Fruit fly (Drosophila melanogaster) whole organism, embryonic: ENCODE data around the gene ab.

Experiments used
- Atf6 ChIP-seq: fragments of 200-800 bp; sonication (Bioruptor generic); IDR thresholded peaks from 2 replicates; pipeline ENCODE4 v1.3.6; 2022; ENCODE audit warnings: missing biosample characterization, missing genetic modification characterization
- BEAF-32 ChIP-seq: fragments of 200-800 bp; sonication (Bioruptor generic); optimal IDR thresholded peaks from 3 replicates; lab custom pipeline; 2017; ENCODE audit warnings: missing biosample characterization, missing genetic modification characterization, mild to moderate bottlenecking, moderate library complexity, missing genetic modification reagents
- Bgb ChIP-seq: fragments of 200-800 bp; sonication (Bioruptor generic); IDR thresholded peaks from 2 replicates; pipeline ENCODE4 v1.3.6; 2022; ENCODE audit warnings: missing biosample characterization, missing genetic modification characterization; ENCODE audit not compliant: partially characterized antibody
- CG10267 ChIP-seq: fragments of 200-800 bp; sonication (Bioruptor generic); optimal IDR thresholded peaks from 2 replicates; lab custom pipeline; 2018; ENCODE audit warnings: missing biosample characterization, mild to moderate bottlenecking, missing genetic modification characterization, moderate library complexity
- CG10462 ChIP-seq: fragments of 200-800 bp; sonication (Bioruptor generic); optimal IDR thresholded peaks from 2 replicates; lab custom pipeline; 2016; ENCODE audit warnings: missing biosample characterization, missing genetic modification characterization
- CG12942 ChIP-seq: fragments of 200-800 bp; sonication (Bioruptor generic); optimal IDR thresholded peaks from 3 replicates; lab custom pipeline; 2016; ENCODE audit warnings: missing biosample characterization, missing genetic modification characterization
- CG1603 ChIP-seq: fragments of 200-800 bp; sonication (Bioruptor generic); optimal IDR thresholded peaks from 2 replicates; lab custom pipeline; 2019; ENCODE audit warnings: missing biosample characterization, mild to moderate bottlenecking, missing genetic modification characterization, moderate library complexity
- CG16813 ChIP-seq: fragments of 200-800 bp; sonication (Bioruptor generic); IDR thresholded peaks from 3 replicates; pipeline ENCODE4 v1.3.6; 2022; ENCODE audit warnings: missing biosample characterization, missing genetic modification characterization; ENCODE audit not compliant: partially characterized antibody
- CG17568 ChIP-seq: fragments of 200-800 bp; sonication (Bioruptor generic); optimal IDR thresholded peaks from 2 replicates; lab custom pipeline; 2018; ENCODE audit warnings: missing biosample characterization, mild to moderate bottlenecking, missing genetic modification characterization, moderate library complexity
- CG2116 ChIP-seq: fragments of 200-800 bp; sonication (Bioruptor generic); optimal IDR thresholded peaks from 3 replicates; lab custom pipeline; 2018; ENCODE audit warnings: missing biosample characterization, mild to moderate bottlenecking, missing genetic modification characterization
- CG30020 ChIP-seq: fragments of 200-800 bp; optimal IDR thresholded peaks from 2 replicates; lab custom pipeline; 2019; ENCODE audit warnings: missing biosample characterization, mild to moderate bottlenecking, missing genetic modification characterization, moderate library complexity
- CG31224 ChIP-seq: fragments of 200-800 bp; sonication (Bioruptor generic); IDR thresholded peaks from 2 replicates; pipeline ENCODE4 v1.3.6; 2022; ENCODE audit warnings: missing biosample characterization, missing genetic modification characterization
- CG33557 ChIP-seq: fragments of 200-800 bp; sonication (Bioruptor generic); optimal IDR thresholded peaks from 2 replicates; lab custom pipeline; 2019; ENCODE audit warnings: missing biosample characterization, mild to moderate bottlenecking, missing genetic modification characterization, moderate library complexity
- CG34376 ChIP-seq: fragments of 200-800 bp; sonication (Bioruptor generic); optimal IDR thresholded peaks from 2 replicates; lab custom pipeline; 2018; ENCODE audit warnings: missing biosample characterization, mild to moderate bottlenecking, missing genetic modification characterization
- CG7987 ChIP-seq: fragments of 200-800 bp; sonication (Bioruptor generic); optimal IDR thresholded peaks from 2 replicates; lab custom pipeline; 2018; ENCODE audit warnings: missing biosample characterization, mild to moderate bottlenecking, missing genetic modification characterization, moderate library complexity
- Doc3 ChIP-seq: fragments of 200-800 bp; sonication (Bioruptor generic); IDR thresholded peaks from 3 replicates; pipeline ENCODE4 v1.3.6; 2022; ENCODE audit warnings: missing biosample characterization, missing genetic modification characterization; ENCODE audit not compliant: partially characterized antibody
- E2f2 ChIP-seq: fragments of 200-800 bp; sonication (Bioruptor generic); IDR thresholded peaks from 2 replicates; pipeline ENCODE4 v1.3.6; 2022; ENCODE audit warnings: missing biosample characterization, missing genetic modification characterization
- Hand ChIP-seq: fragments of 200-800 bp; sonication (Bioruptor generic); optimal IDR thresholded peaks from 2 replicates; lab custom pipeline; 2017; ENCODE audit warnings: mild to moderate bottlenecking, missing biosample characterization, missing genetic modification reagents, missing genetic modification characterization
- Hmr ChIP-seq: fragments of 200-800 bp; sonication (Bioruptor generic); optimal IDR thresholded peaks from 3 replicates; lab custom pipeline; 2017; ENCODE audit warnings: mild to moderate bottlenecking, missing biosample characterization, missing genetic modification reagents, missing genetic modification characterization
- Lhr ChIP-seq: fragments of 200-800 bp; sonication (Bioruptor generic); optimal IDR thresholded peaks from 3 replicates; lab custom pipeline; 2017; ENCODE audit warnings: mild to moderate bottlenecking, missing biosample characterization, missing genetic modification reagents, missing genetic modification characterization
- Lim3 ChIP-seq: fragments of 200-800 bp; sonication (Bioruptor generic); IDR thresholded peaks from 2 replicates; pipeline ENCODE4 v1.3.6; 2022; ENCODE audit warnings: missing biosample characterization, missing genetic modification characterization
- Med ChIP-seq: fragments of 200-800 bp; sonication (Bioruptor generic); peaks from one replicate; lab custom pipeline; 2016; ENCODE audit warnings: missing biosample characterization, missing genetic modification characterization, mild to moderate bottlenecking, inconsistent platforms, moderate library complexity
- NK7.1 ChIP-seq: fragments of 200-800 bp; sonication (Bioruptor generic); optimal IDR thresholded peaks from 3 replicates; lab custom pipeline; 2016; ENCODE audit warnings: missing biosample characterization, missing genetic modification characterization
- Opbp ChIP-seq: fragments of 200-800 bp; sonication (Bioruptor generic); IDR thresholded peaks from 3 replicates; pipeline ENCODE4 v1.3.6; 2022; ENCODE audit warnings: missing biosample characterization, missing genetic modification characterization; ENCODE audit not compliant: partially characterized antibody
- Scr ChIP-seq: fragments of 200-800 bp; sonication (Bioruptor generic); IDR thresholded peaks from 2 replicates; pipeline ENCODE4 v1.3.6; 2022; ENCODE audit warnings: missing biosample characterization, missing genetic modification characterization; ENCODE audit not compliant: partially characterized antibody
- Sox102F ChIP-seq: fragments of 200-800 bp; sonication (Bioruptor generic); optimal IDR thresholded peaks from 2 replicates; lab custom pipeline; 2018; ENCODE audit warnings: missing biosample characterization, mild to moderate bottlenecking, missing genetic modification characterization, moderate library complexity
- Sry-β ChIP-seq: fragments of 200-800 bp; sonication (Bioruptor generic); optimal IDR thresholded peaks from 2 replicates; lab custom pipeline; 2018; ENCODE audit warnings: missing biosample characterization, mild to moderate bottlenecking, missing genetic modification characterization, moderate library complexity
- Taf1 ChIP-seq: fragments of 200-800 bp; sonication (Bioruptor generic); IDR thresholded peaks from 2 replicates; pipeline ENCODE4 v1.3.6; 2022; ENCODE audit warnings: missing biosample characterization, missing genetic modification characterization
- YL-1 ChIP-seq: fragments of 200-800 bp; sonication (Bioruptor generic); optimal IDR thresholded peaks from 3 replicates; lab custom pipeline; 2017; ENCODE audit warnings: missing biosample characterization, mild to moderate bottlenecking, missing genetic modification characterization
- amos ChIP-seq: fragments of 200-800 bp; sonication (Bioruptor generic); IDR thresholded peaks from 2 replicates; pipeline ENCODE4 v1.3.6; 2022; ENCODE audit warnings: missing biosample characterization, missing genetic modification characterization; ENCODE audit not compliant: partially characterized antibody
- aop ChIP-seq: fragments of 200-800 bp; sonication (Bioruptor generic); IDR thresholded peaks from 2 replicates; pipeline ENCODE4 v1.3.6; 2022; ENCODE audit warnings: missing biosample characterization, missing genetic modification characterization
- bab2 ChIP-seq: fragments of 200-800 bp; sonication (Bioruptor generic); optimal IDR thresholded peaks from 2 replicates; lab custom pipeline; 2016; ENCODE audit warnings: missing biosample characterization, missing genetic modification characterization
- bbx ChIP-seq: fragments of 200-800 bp; sonication (Bioruptor generic); IDR thresholded peaks from 2 replicates; pipeline ENCODE4 v1.3.6; 2022; ENCODE audit warnings: missing biosample characterization, missing genetic modification characterization; ENCODE audit not compliant: partially characterized antibody
- br ChIP-seq: fragments of >200 bp; optimal IDR thresholded peaks from 2 replicates; lab custom pipeline; 2017
- dati ChIP-seq: fragments of 200-800 bp; sonication (Bioruptor generic); IDR thresholded peaks from 2 replicates; pipeline ENCODE4 v1.3.6; 2022; ENCODE audit warnings: missing biosample characterization, missing genetic modification characterization
- fd96Cb ChIP-seq: fragments of 200-800 bp; sonication (Bioruptor generic); optimal IDR thresholded peaks from 2 replicates; lab custom pipeline; 2018; ENCODE audit warnings: missing biosample characterization, mild to moderate bottlenecking, missing genetic modification characterization, moderate library complexity
- fru ChIP-seq: fragments of >200 bp; optimal IDR thresholded peaks from 2 replicates; lab custom pipeline; 2017
- hb ChIP-seq: fragments of 200-800 bp; sonication (Bioruptor generic); IDR thresholded peaks from 3 replicates; pipeline ENCODE4 v1.3.6; 2022; ENCODE audit warnings: missing biosample characterization, missing genetic modification characterization; ENCODE audit not compliant: partially characterized antibody
- hth ChIP-seq: fragments of >200 bp; optimal IDR thresholded peaks from 2 replicates; lab custom pipeline; 2017; ENCODE audit warnings: inconsistent platforms
- kay ChIP-seq: fragments of 200-800 bp; sonication (Bioruptor generic); optimal IDR thresholded peaks from 2 replicates; lab custom pipeline; 2016; ENCODE audit warnings: missing biosample characterization, missing genetic modification characterization
- knrl ChIP-seq: fragments of 200-800 bp; sonication (Bioruptor generic); IDR thresholded peaks from 3 replicates; pipeline ENCODE4 v1.3.6; 2022; ENCODE audit warnings: missing biosample characterization, missing genetic modification characterization; ENCODE audit not compliant: partially characterized antibody
- nerfin-2 ChIP-seq: fragments of 200-800 bp; sonication (Bioruptor generic); IDR thresholded peaks from 2 replicates; pipeline ENCODE4 v1.3.6; 2022; ENCODE audit warnings: missing biosample characterization, missing genetic modification characterization; ENCODE audit not compliant: partially characterized antibody
- pb ChIP-seq: fragments of 200-800 bp; sonication (Bioruptor generic); optimal IDR thresholded peaks from 3 replicates; lab custom pipeline; 2016; ENCODE audit warnings: missing biosample characterization, missing genetic modification characterization
- run ChIP-seq: fragments of 200-800 bp; sonication (Bioruptor generic); optimal IDR thresholded peaks from 3 replicates; lab custom pipeline; 2018; ENCODE audit warnings: missing biosample characterization, mild to moderate bottlenecking, missing genetic modification characterization
- scrt ChIP-seq: fragments of 200-800 bp; sonication (Bioruptor generic); optimal IDR thresholded peaks from 2 replicates; lab custom pipeline; 2018; ENCODE audit warnings: missing biosample characterization, mild to moderate bottlenecking, missing genetic modification characterization, moderate library complexity
- stwl ChIP-seq: fragments of 200-800 bp; sonication (Bioruptor generic); optimal IDR thresholded peaks from 3 replicates; lab custom pipeline; 2018; ENCODE audit warnings: missing biosample characterization, mild to moderate bottlenecking, missing genetic modification characterization, moderate library complexity
- tna ChIP-seq: fragments of 200-800 bp; sonication (Bioruptor generic); IDR thresholded peaks from 2 replicates; pipeline ENCODE4 v1.3.6; 2022; ENCODE audit warnings: missing biosample characterization, missing genetic modification characterization; ENCODE audit not compliant: partially characterized antibody
- toy ChIP-seq: fragments of 200-800 bp; sonication (Bioruptor generic); IDR thresholded peaks from 2 replicates; pipeline ENCODE4 v1.3.6; 2022; ENCODE audit warnings: missing biosample characterization, missing genetic modification characterization
- trh ChIP-seq: fragments of 200-800 bp; sonication (Bioruptor generic); optimal IDR thresholded peaks from 2 replicates; lab custom pipeline; 2016; ENCODE audit warnings: missing biosample characterization, missing genetic modification characterization
- vfl ChIP-seq: fragments of 200-800 bp; sonication (Bioruptor generic); optimal IDR thresholded peaks from 2 replicates; lab custom pipeline; 2016; ENCODE audit warnings: missing biosample characterization, missing genetic modification characterization
- vnd ChIP-seq: fragments of 200-800 bp; sonication (Bioruptor generic); IDR thresholded peaks from 3 replicates; pipeline ENCODE4 v1.3.6; 2022; ENCODE audit warnings: missing biosample characterization, missing genetic modification characterization; ENCODE audit not compliant: partially characterized antibody

Gene ab

dm6 chr2L:11281930-11282329 is 71.5 kb downstream of the ab start, which contains the start of gene mre11 (continued):
- TF ChIP-seq bab2 (no peak), E2f2 (peak; percentile 92), bbx (GFP tag; lab: Robert Waterston, UW) (peak; percentile 93), hth (lab: Kevin White, UChicago) (no peak), Sox102F (GFP tag; lab: Kevin White, UChicago) (no peak), CG34376 (GFP tag; lab: Kevin White, UChicago) (no peak), CG10267 (tag; lab: Kevin White, UChicago) (peak; percentile 43), knrl (GFP tag; lab: Robert Waterston, UW) (peak; percentile 60; the same call in 2 of the 3 replicates), vnd (GFP tag; lab: Robert Waterston, UW) (peak; percentile 79), CG1603 (peak; percentile 17), Opbp (GFP tag; lab: Robert Waterston, UW) (peak; percentile 86), toy (GFP tag; lab: Robert Waterston, UW) (no peak), YL-1 (GFP tag; lab: Kevin White, UChicago) (peak; percentile 60), Lim3 (GFP tag; lab: Robert Waterston, UW) (no peak), NK7.1 (no peak), CG7987 (no peak), Hand (GFP tag; lab: Kevin White, UChicago) (no peak), Atf6 (no peak), stwl (tag; lab: Kevin White, UChicago) (peak; percentile 72), vfl (no peak), kay (GFP tag; lab: Kevin White, UChicago) (no peak), fd96Cb (no peak), Taf1 (GFP tag; lab: Robert Waterston, UW) (no peak), dati (no peak), CG12942 (no peak), CG31224 (no peak), pb (GFP tag; lab: Kevin White, UChicago) (no peak), Bgb (GFP tag; lab: Robert Waterston, UW) (peak; percentile 84), fru (no peak), br (lab: Kevin White, UChicago) (no peak), Med (GFP tag; lab: Kevin White, UChicago) (no peak), nerfin-2 (peak; percentile 89), amos (GFP tag; lab: Robert Waterston, UW) (peak; percentile 80), tna (peak; percentile 93), Lhr (no peak), CG17568 (GFP tag; lab: Kevin White, UChicago) (no peak), CG30020 (tag; lab: Kevin White, UChicago) (no peak), trh (GFP tag; lab: Kevin White, UChicago) (no peak), CG16813 (peak; percentile 64), run (tag; lab: Kevin White, UChicago) (no peak), CG2116 (GFP tag; lab: Kevin White, UChicago) (peak; percentile 67), scrt (no peak), aop (GFP tag; lab: Robert Waterston, UW) (no peak), BEAF-32 (GFP tag; lab: Kevin White, UChicago) (peak; percentile 66), hb (peak; percentile 83; the same call in 1 of the 3 replicates), Hmr (GFP tag; lab: Kevin White, UChicago) (no peak), CG33557 (GFP tag; lab: Kevin White, UChicago) (no peak), Scr (GFP tag; lab: Robert Waterston, UW) (peak; percentile 83), Doc3 (GFP tag; lab: Robert Waterston, UW) (peak; percentile 87), CG10462 (GFP tag; lab: Kevin White, UChicago) (no peak), Sry-β (no peak)
